Fruit fly (Drosophila melanogaster) whole organism, prepupa: ENCODE data around the gene Mabi.
"Not testable (repeated sequence)": the region's sequence is repeated elsewhere in the genome, so short reads cannot be mapped to it uniquely, and the experiment has no call there.

ENCODE experiments used
- CG10631 ChIP-seq: fragments of 200-800 bp; sonication (Bioruptor generic); optimal IDR thresholded peaks from 2 replicates; lab custom pipeline; 2016; ENCODE audit warnings: missing biosample characterization, missing genetic modification characterization
- CG11902 ChIP-seq: fragments of 200-800 bp; sonication (Bioruptor generic); optimal IDR thresholded peaks from 3 replicates; lab custom pipeline; 2016; ENCODE audit warnings: missing biosample characterization, missing genetic modification characterization
- CG15336 ChIP-seq: fragments of 200-800 bp; sonication (Bioruptor generic); IDR thresholded peaks from 2 replicates; pipeline ENCODE4 v1.3.6; 2022; ENCODE audit warnings: missing biosample characterization, missing genetic modification characterization
- CG1621 ChIP-seq: fragments of 200-800 bp; sonication (Bioruptor generic); optimal IDR thresholded peaks from 3 replicates; lab custom pipeline; 2018; ENCODE audit warnings: missing biosample characterization, mild to moderate bottlenecking, missing genetic modification characterization
- CG16779 ChIP-seq: fragments of 200-800 bp; sonication (Bioruptor generic); optimal IDR thresholded peaks from 3 replicates; lab custom pipeline; 2017; ENCODE audit warnings: missing biosample characterization, mild to moderate bottlenecking, missing genetic modification characterization
- CG3032 ChIP-seq: fragments of 200-800 bp; optimal IDR thresholded peaks from 2 replicates; lab custom pipeline; 2019; ENCODE audit warnings: missing biosample characterization, mild to moderate bottlenecking, missing genetic modification characterization, moderate library complexity
- CG31627 ChIP-seq: fragments of 200-800 bp; sonication (Bioruptor generic); optimal IDR thresholded peaks from 3 replicates; lab custom pipeline; 2016; ENCODE audit warnings: missing biosample characterization, missing genetic modification characterization
- CG32006 ChIP-seq: fragments of 200-800 bp; sonication (Bioruptor generic); optimal IDR thresholded peaks from 3 replicates; lab custom pipeline; 2017; ENCODE audit warnings: missing biosample characterization, mild to moderate bottlenecking, missing genetic modification characterization
- CG34406 ChIP-seq: fragments of 200-800 bp; sonication (Bioruptor generic); optimal IDR thresholded peaks from 3 replicates; lab custom pipeline; 2016; ENCODE audit warnings: missing biosample characterization, missing genetic modification characterization
- CG3919 ChIP-seq: fragments of 200-800 bp; sonication (Bioruptor generic); optimal IDR thresholded peaks from 3 replicates; lab custom pipeline; 2016; ENCODE audit warnings: missing biosample characterization, missing genetic modification characterization
- CG6163 ChIP-seq: fragments of 200-800 bp; sonication (Bioruptor generic); IDR thresholded peaks from 3 replicates; pipeline ENCODE4 v1.3.6; 2022; ENCODE audit warnings: missing biosample characterization, missing genetic modification characterization
- CG6276 ChIP-seq: fragments of 200-800 bp; sonication (Bioruptor generic); optimal IDR thresholded peaks from 2 replicates; lab custom pipeline; 2017; ENCODE audit warnings: missing biosample characterization, mild to moderate bottlenecking, missing genetic modification characterization
- CG6792 ChIP-seq: fragments of 200-800 bp; sonication (Bioruptor generic); optimal IDR thresholded peaks from 3 replicates; lab custom pipeline; 2016; ENCODE audit warnings: missing biosample characterization, missing genetic modification characterization
- CG6854 ChIP-seq: fragments of 200-800 bp; sonication (Bioruptor generic); optimal IDR thresholded peaks from 2 replicates; lab custom pipeline; 2017; ENCODE audit warnings: missing biosample characterization, mild to moderate bottlenecking, missing genetic modification characterization
- CG7368 ChIP-seq: fragments of 200-800 bp; sonication (Bioruptor generic); optimal IDR thresholded peaks from 3 replicates; lab custom pipeline; 2016; ENCODE audit warnings: missing biosample characterization, missing genetic modification characterization
- CG8319 ChIP-seq: fragments of 200-800 bp; sonication (Bioruptor generic); optimal IDR thresholded peaks from 3 replicates; lab custom pipeline; 2016; ENCODE audit warnings: missing biosample characterization, missing genetic modification characterization
- CG9139 ChIP-seq: fragments of 200-800 bp; sonication (Bioruptor generic); optimal IDR thresholded peaks from 3 replicates; lab custom pipeline; 2017; ENCODE audit warnings: missing biosample characterization, mild to moderate bottlenecking, missing genetic modification characterization
- Eip78C ChIP-seq: fragments of 200-800 bp; sonication (Bioruptor generic); peaks from one replicate; lab custom pipeline; 2016; ENCODE audit warnings: missing biosample characterization, missing genetic modification characterization
- Ets21C ChIP-seq: fragments of 200-800 bp; sonication (Bioruptor generic); optimal IDR thresholded peaks from 3 replicates; lab custom pipeline; 2016; ENCODE audit warnings: missing biosample characterization, missing genetic modification characterization
- Ets96B ChIP-seq: fragments of 200-800 bp; optimal IDR thresholded peaks from 2 replicates; lab custom pipeline; 2019; ENCODE audit warnings: missing biosample characterization, mild to moderate bottlenecking, missing genetic modification characterization, moderate library complexity
- Gug ChIP-seq: fragments of 200-800 bp; sonication (Bioruptor generic); IDR thresholded peaks from 2 replicates; pipeline ENCODE4 v1.3.6; 2022; ENCODE audit warnings: missing biosample characterization, missing genetic modification characterization
- Hr4 ChIP-seq: fragments of 200-800 bp; sonication (Bioruptor generic); optimal IDR thresholded peaks from 3 replicates; lab custom pipeline; 2016; ENCODE audit warnings: missing biosample characterization, missing genetic modification characterization
- Met ChIP-seq: fragments of 200-800 bp; sonication (Bioruptor generic); optimal IDR thresholded peaks from 3 replicates; lab custom pipeline; 2016; ENCODE audit warnings: missing biosample characterization, missing genetic modification characterization
- OdsH ChIP-seq: fragments of 200-800 bp; sonication (Bioruptor generic); optimal IDR thresholded peaks from 3 replicates; lab custom pipeline; 2016; ENCODE audit warnings: missing biosample characterization, missing genetic modification characterization
- Sox102F ChIP-seq: fragments of 200-800 bp; sonication (Bioruptor generic); optimal IDR thresholded peaks from 2 replicates; lab custom pipeline; 2016; ENCODE audit warnings: missing biosample characterization, mild to moderate bottlenecking, missing genetic modification characterization
- Sox14 ChIP-seq: fragments of 200-800 bp; sonication (Bioruptor generic); optimal IDR thresholded peaks from 3 replicates; lab custom pipeline; 2016; ENCODE audit warnings: missing biosample characterization, missing genetic modification characterization
- Sox15 ChIP-seq: fragments of 200-800 bp; sonication (Bioruptor generic); optimal IDR thresholded peaks from 3 replicates; lab custom pipeline; 2016; ENCODE audit warnings: missing biosample characterization, missing genetic modification characterization
- achi ChIP-seq: fragments of 200-800 bp; sonication (Bioruptor generic); optimal IDR thresholded peaks from 3 replicates; lab custom pipeline; 2016; ENCODE audit warnings: missing biosample characterization, missing genetic modification characterization
- acj6 ChIP-seq: fragments of 200-800 bp; sonication (Bioruptor generic); optimal IDR thresholded peaks from 3 replicates; lab custom pipeline; 2016; ENCODE audit warnings: missing biosample characterization, missing genetic modification characterization
- cyc ChIP-seq: fragments of 200-800 bp; sonication (Bioruptor generic); optimal IDR thresholded peaks from 3 replicates; lab custom pipeline; 2016; ENCODE audit warnings: missing biosample characterization, missing genetic modification characterization
- dac ChIP-seq: fragments of 200-800 bp; sonication (Bioruptor generic); optimal IDR thresholded peaks from 2 replicates; lab custom pipeline; 2017; ENCODE audit warnings: missing biosample characterization, mild to moderate bottlenecking, missing genetic modification characterization
- dsx ChIP-seq: fragments of 200-800 bp; optimal IDR thresholded peaks from 3 replicates; lab custom pipeline; 2019; ENCODE audit warnings: missing biosample characterization, mild to moderate bottlenecking, missing genetic modification characterization, moderate library complexity; ENCODE audit not compliant: poor library complexity, severe bottlenecking
- eg ChIP-seq: fragments of 200-800 bp; sonication (Bioruptor generic); IDR thresholded peaks from 3 replicates; pipeline ENCODE4 v1.3.6; 2022; ENCODE audit warnings: missing biosample characterization, missing genetic modification characterization
- esn ChIP-seq: fragments of 200-800 bp; sonication (Bioruptor generic); optimal IDR thresholded peaks from 2 replicates; lab custom pipeline; 2016; ENCODE audit warnings: missing biosample characterization, mild to moderate bottlenecking, missing genetic modification characterization, moderate library complexity
- fd59A ChIP-seq: fragments of 200-800 bp; sonication (Bioruptor generic); optimal IDR thresholded peaks from 2 replicates; lab custom pipeline; 2017; ENCODE audit warnings: missing biosample characterization, mild to moderate bottlenecking, missing genetic modification characterization, missing genetic modification reagents
- lz ChIP-seq: fragments of 200-800 bp; sonication (Bioruptor generic); optimal IDR thresholded peaks from 3 replicates; lab custom pipeline; 2016; ENCODE audit warnings: missing biosample characterization, missing genetic modification characterization
- pdm3 ChIP-seq: fragments of 200-800 bp; sonication (Bioruptor generic); optimal IDR thresholded peaks from 3 replicates; lab custom pipeline; 2016; ENCODE audit warnings: missing biosample characterization, missing genetic modification characterization
- salr ChIP-seq, 2 experiments: fragments of 200-800 bp; sonication (Bioruptor generic); optimal IDR thresholded peaks; 3 replicates each; lab custom pipeline; 2016 to 2018; ENCODE audit warnings: missing biosample characterization in 2 of 2, missing genetic modification characterization in 2 of 2, mild to moderate bottlenecking in 1 of 2
- spab ChIP-seq: fragments of 200-800 bp; sonication (Bioruptor generic); optimal IDR thresholded peaks from 2 replicates; lab custom pipeline; 2017; ENCODE audit warnings: missing biosample characterization, mild to moderate bottlenecking, missing genetic modification characterization, missing genetic modification reagents
- ss ChIP-seq, 2 experiments: fragments of 200-800 bp; sonication (Bioruptor generic); optimal IDR thresholded peaks; 2 replicates in 1 of 2; 3 replicates in 1 of 2; lab custom pipeline; 2017 to 2018; ENCODE audit warnings: mild to moderate bottlenecking in 2 of 2, missing biosample characterization in 2 of 2, missing genetic modification characterization in 2 of 2, moderate library complexity in 1 of 2
- topi ChIP-seq: fragments of 200-800 bp; sonication (Bioruptor generic); optimal IDR thresholded peaks from 3 replicates; lab custom pipeline; 2016; ENCODE audit warnings: missing biosample characterization, missing genetic modification characterization
- vri ChIP-seq: fragments of 200-800 bp; sonication (Bioruptor generic); optimal IDR thresholded peaks from 3 replicates; lab custom pipeline; 2016; ENCODE audit warnings: missing biosample characterization, mild to moderate bottlenecking, missing genetic modification characterization

The Mabi gene

DNA sequence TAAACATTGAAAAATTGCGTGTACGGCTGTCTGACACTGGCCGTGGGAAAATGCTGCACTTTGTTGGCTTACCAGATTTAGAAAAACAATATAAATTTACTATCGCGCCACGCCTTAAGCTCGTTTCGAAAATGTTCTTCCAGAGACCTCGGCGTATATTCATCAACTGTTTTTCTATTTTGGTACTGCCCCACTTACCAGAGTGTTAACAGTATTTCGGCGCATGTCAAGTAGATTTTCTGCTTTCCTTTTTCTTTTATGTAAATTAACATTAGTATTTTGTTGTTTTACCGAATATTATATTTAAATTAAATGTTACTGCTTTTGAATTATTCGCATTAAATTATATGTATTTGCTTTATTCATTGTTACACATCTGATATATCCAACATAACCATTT is 19.4 kb downstream of the Mabi start, which contains the start of gene kek4:
kek4 (minus strand) TSS at position 341 of the 400 bp plus-strand sequence.
- no peak for TF ChIP-seq vri (GFP tag; lab: Kevin White, UChicago)
- TF ChIP-seq CG8319 (GFP tag; lab: Kevin White, UChicago): no peak

DNA sequence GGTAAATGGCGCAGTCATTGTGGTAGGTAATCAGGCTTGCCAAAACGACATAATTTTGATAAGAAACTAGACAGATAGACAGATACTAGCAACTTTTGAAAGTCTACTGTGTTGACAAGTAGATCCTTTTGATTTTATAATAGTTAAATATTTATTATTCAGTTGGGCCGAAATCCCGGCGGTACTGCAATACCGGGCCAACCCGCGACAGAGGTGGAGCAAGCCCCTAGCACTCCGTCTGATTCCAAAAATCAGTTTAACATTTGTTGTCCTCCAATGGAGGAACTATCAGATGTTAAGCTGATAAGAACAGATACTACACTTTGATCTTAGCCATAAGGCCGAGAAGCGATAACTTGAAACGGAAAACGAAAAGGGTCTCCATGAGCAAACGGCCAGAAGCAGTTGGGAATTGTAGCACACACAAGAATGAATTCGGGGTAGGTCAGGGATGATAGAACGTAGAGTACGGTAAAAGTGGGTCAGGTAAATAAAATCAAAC is 22.6 kb downstream of the Mabi start, which contains the start of gene CG15482:
CG15482 (minus strand) TSS at position 51 of the 502 bp plus-strand sequence.
- not testable (repeated sequence) for TF ChIP-seq CG15336 (GFP tag; lab: Robert Waterston, UW); Ets21C (GFP tag; lab: Kevin White, UChicago); Met

DNA sequence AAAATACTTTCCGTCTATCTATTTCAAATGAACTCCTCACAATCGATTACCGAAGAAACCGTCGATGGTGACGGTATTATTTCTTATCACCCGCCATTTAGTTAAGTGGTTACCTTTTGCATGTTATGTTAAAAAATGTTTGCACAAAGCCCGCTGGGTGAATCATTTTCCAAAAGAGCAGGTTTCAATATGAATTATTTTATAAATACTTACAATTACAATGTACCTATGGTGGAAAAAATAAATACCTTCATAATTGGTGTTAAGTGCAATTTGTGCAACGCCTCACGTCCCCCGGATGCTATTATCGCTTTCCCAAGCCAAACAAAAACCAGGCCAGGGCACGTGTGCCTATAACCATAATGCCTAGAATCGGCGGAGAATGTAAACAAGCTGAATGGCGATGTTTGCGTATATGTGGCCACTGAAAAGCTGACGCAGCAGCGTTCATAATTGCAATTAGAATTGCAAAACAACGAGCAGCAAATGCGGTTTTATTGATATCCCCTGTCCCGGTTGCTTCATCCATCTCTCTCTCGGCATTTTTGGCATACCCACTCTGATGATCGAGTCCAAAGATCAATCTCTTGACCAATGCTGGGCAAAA is 27.5 kb downstream of the Mabi start:
- no peak for TF ChIP-seq esn (GFP tag; lab: Kevin White, UChicago)
- TF ChIP-seq CG1621 (tag; lab: Kevin White, UChicago): no peak
- no peak for TF ChIP-seq CG32006 (GFP tag; lab: Kevin White, UChicago)
- no peak for TF ChIP-seq CG10631
- TF ChIP-seq achi: no peak
- TF ChIP-seq CG6276 (GFP tag; lab: Kevin White, UChicago): no peak
- no peak for TF ChIP-seq OdsH
- no peak for TF ChIP-seq CG9139 (GFP tag; lab: Kevin White, UChicago)
- no peak for TF ChIP-seq CG11902 (GFP tag; lab: Kevin White, UChicago)
- TF ChIP-seq CG8319 (GFP tag; lab: Kevin White, UChicago): no peak
- no peak for TF ChIP-seq Sox102F (GFP tag; lab: Kevin White, UChicago)
- no peak for TF ChIP-seq dac (GFP tag; lab: Kevin White, UChicago)
- no peak for TF ChIP-seq CG34406 (GFP tag; lab: Kevin White, UChicago)
- TF ChIP-seq Sox15 (GFP tag; lab: Kevin White, UChicago): no peak
- TF ChIP-seq topi: no peak
- no peak for TF ChIP-seq CG3032 (tag; lab: Kevin White, UChicago)

DNA sequence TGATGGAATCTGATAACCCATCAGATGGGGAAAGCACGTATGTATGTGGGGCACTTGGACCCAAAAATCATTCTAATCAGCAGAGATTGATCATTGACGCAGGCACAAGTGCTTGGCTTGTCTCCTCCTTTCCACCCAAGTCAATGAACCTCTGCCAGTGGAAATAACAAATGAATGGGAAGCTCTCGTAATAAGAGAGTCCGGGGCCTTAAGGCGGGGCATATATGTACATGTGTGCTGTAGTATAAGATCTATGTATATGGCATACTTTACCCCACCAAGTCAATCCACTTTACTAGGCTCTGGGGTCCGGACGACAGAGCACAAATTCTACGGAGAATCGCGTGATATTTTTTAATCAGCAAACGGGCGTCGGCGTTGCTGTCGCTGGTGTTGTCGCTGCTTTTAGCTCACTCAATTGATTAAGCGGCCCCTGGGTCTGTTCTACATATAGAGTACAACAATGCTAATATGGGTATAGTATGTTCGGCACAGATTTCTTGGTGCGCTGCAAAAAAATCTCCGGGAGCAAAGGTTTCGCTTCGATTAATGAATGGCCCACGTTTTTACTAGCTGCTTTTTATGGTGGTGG is 28.3 kb downstream of the Mabi start:
- TF ChIP-seq CG6792 (GFP tag; lab: Kevin White, UChicago): no peak
- TF ChIP-seq ss (GFP tag; optimal IDR thresholded peaks at IDR 0.05; lab: Kevin White, UChicago): peak; percentile 5 to 73
- peak; percentile 77 for TF ChIP-seq Eip78C (GFP tag; lab: Kevin White, UChicago)
- no peak for TF ChIP-seq acj6 (GFP tag; lab: Kevin White, UChicago)
- no peak for TF ChIP-seq cyc (GFP tag; lab: Kevin White, UChicago)
- TF ChIP-seq CG11902 (GFP tag; lab: Kevin White, UChicago): no peak
- TF ChIP-seq CG10631: no peak
- TF ChIP-seq pdm3 (GFP tag; lab: Kevin White, UChicago): no peak
- no peak for TF ChIP-seq spab (GFP tag; lab: Kevin White, UChicago)
- no peak for TF ChIP-seq Hr4 (GFP tag; lab: Kevin White, UChicago)
- TF ChIP-seq CG6276 (GFP tag; lab: Kevin White, UChicago): peak; percentile 44
- peak; percentile 65; the same call in 2 of the 3 replicates for TF ChIP-seq CG6163 (GFP tag; lab: Robert Waterston, UW)
- no peak for TF ChIP-seq topi
- TF ChIP-seq Met: no peak
- no peak for TF ChIP-seq CG31627
- TF ChIP-seq CG32006 (GFP tag; lab: Kevin White, UChicago): no peak
- no peak for TF ChIP-seq Ets96B (tag; lab: Kevin White, UChicago)
- 0 out of 2 replicates have a peak, but pooled peaks have one; percentile 27 for TF ChIP-seq CG15336 (GFP tag; lab: Robert Waterston, UW)
- TF ChIP-seq Sox14 (GFP tag; lab: Kevin White, UChicago): no peak
- TF ChIP-seq CG9139 (GFP tag; lab: Kevin White, UChicago): peak; percentile 17
- TF ChIP-seq Gug (GFP tag; lab: Robert Waterston, UW): no peak
- no peak for TF ChIP-seq dsx (GFP tag; lab: Kevin White, UChicago)
- no peak for TF ChIP-seq CG8319 (GFP tag; lab: Kevin White, UChicago)
- no peak for TF ChIP-seq salr (GFP tag; optimal IDR thresholded peaks at IDR 0.05; lab: Kevin White, UChicago)
- TF ChIP-seq CG16779 (tag; lab: Kevin White, UChicago): peak; percentile 52
- TF ChIP-seq Ets21C (GFP tag; lab: Kevin White, UChicago): no peak
- peak; percentile 61; the same call in 2 of the 3 replicates for TF ChIP-seq eg (GFP tag; lab: Robert Waterston, UW)
- TF ChIP-seq CG6854 (GFP tag; lab: Kevin White, UChicago): no peak
- peak; percentile 39 for TF ChIP-seq CG1621 (tag; lab: Kevin White, UChicago)
- no peak for TF ChIP-seq Sox15 (GFP tag; lab: Kevin White, UChicago)
- peak; percentile 23 for TF ChIP-seq CG3919 (GFP tag; lab: Kevin White, UChicago)
- no peak for TF ChIP-seq fd59A (GFP tag; lab: Kevin White, UChicago)
- no peak for TF ChIP-seq lz (GFP tag; lab: Kevin White, UChicago)
- TF ChIP-seq CG7368 (GFP tag; lab: Kevin White, UChicago): no peak
